Fruit fly (Drosophila melanogaster) whole organism, embryonic: ENCODE measurements around the gene CG3662.
A peak's percentile ranks its signal among the peaks of the same experiment; 100 is the strongest.

ENCODE experiments used
- Awh ChIP-seq: fragments of 200-800 bp; sonication (Bioruptor generic); IDR thresholded peaks from 2 replicates; pipeline ENCODE4, ENCODE4 v1.3.6; 2022; ENCODE audit warnings: missing biosample characterization, missing genetic modification characterization
- B-H2 ChIP-seq: fragments of 200-800 bp; sonication (Bioruptor generic); optimal IDR thresholded peaks from 2 replicates; lab custom pipeline; 2018; ENCODE audit warnings: missing biosample characterization, mild to moderate bottlenecking, missing genetic modification characterization
- Blimp-1 ChIP-seq: fragments of 200-800 bp; sonication (Bioruptor generic); optimal IDR thresholded peaks from 3 replicates; lab custom pipeline; 2018; ENCODE audit warnings: missing biosample characterization, missing genetic modification characterization, mild to moderate bottlenecking, moderate library complexity, missing genetic modification reagents
- BtbVII ChIP-seq: fragments of 200-800 bp; sonication (Bioruptor generic); optimal IDR thresholded peaks from 3 replicates; lab custom pipeline; 2017; ENCODE audit warnings: missing biosample characterization, mild to moderate bottlenecking, missing genetic modification characterization
- CG10321 ChIP-seq: fragments of 200-800 bp; sonication (Bioruptor generic); IDR thresholded peaks from 2 replicates; pipeline ENCODE4 v1.3.6; 2022; ENCODE audit warnings: missing biosample characterization, missing genetic modification characterization
- CG11695 ChIP-seq: fragments of 200-800 bp; sonication (Bioruptor generic); IDR thresholded peaks from 3 replicates; pipeline ENCODE4 v1.3.6; 2022; ENCODE audit warnings: missing biosample characterization, missing genetic modification characterization
- CG14710 ChIP-seq: fragments of 200-800 bp; sonication (Bioruptor generic); optimal IDR thresholded peaks from 3 replicates; lab custom pipeline; 2019; ENCODE audit warnings: missing biosample characterization, mild to moderate bottlenecking, missing genetic modification characterization, moderate library complexity
- CG1529 ChIP-seq: fragments of 200-800 bp; sonication (Bioruptor generic); optimal IDR thresholded peaks from 3 replicates; lab custom pipeline; 2018; ENCODE audit warnings: missing biosample characterization, missing genetic modification characterization
- CG16813 ChIP-seq: fragments of 200-800 bp; sonication (Bioruptor generic); IDR thresholded peaks from 3 replicates; pipeline ENCODE4 v1.3.6; 2022; ENCODE audit warnings: missing biosample characterization, missing genetic modification characterization; ENCODE audit not compliant: partially characterized antibody
- CG17328 ChIP-seq: fragments of 200-800 bp; sonication (Bioruptor generic); IDR thresholded peaks from 2 replicates; pipeline ENCODE4 v1.3.6; 2022; ENCODE audit warnings: missing biosample characterization, missing genetic modification characterization
- CG17385 ChIP-seq: fragments of 200-800 bp; sonication (Bioruptor generic); optimal IDR thresholded peaks from 3 replicates; lab custom pipeline; 2018; ENCODE audit warnings: missing biosample characterization, mild to moderate bottlenecking, missing genetic modification characterization
- CG2889 ChIP-seq: fragments of 200-800 bp; sonication (Bioruptor generic); IDR thresholded peaks from 3 replicates; pipeline ENCODE4 v1.3.6; 2022; ENCODE audit warnings: missing biosample characterization, missing genetic modification characterization
- CG30431 ChIP-seq: fragments of 200-800 bp; sonication (Bioruptor generic); optimal IDR thresholded peaks from 2 replicates; lab custom pipeline; 2017; ENCODE audit warnings: missing biosample characterization, missing genetic modification characterization
- CG42726 ChIP-seq: fragments of 200-800 bp; sonication (Bioruptor generic); IDR thresholded peaks from 2 replicates; pipeline ENCODE4 v1.3.6; 2022; ENCODE audit warnings: missing biosample characterization, missing genetic modification characterization; ENCODE audit not compliant: partially characterized antibody
- CG43689 ChIP-seq: fragments of 200-800 bp; sonication (Bioruptor generic); IDR thresholded peaks from 2 replicates; pipeline ENCODE4 v1.3.6; 2022; ENCODE audit warnings: missing biosample characterization, missing genetic modification characterization
- CG6683 ChIP-seq: fragments of 200-800 bp; sonication (Bioruptor generic); optimal IDR thresholded peaks from 2 replicates; lab custom pipeline; 2017; ENCODE audit warnings: missing biosample characterization, mild to moderate bottlenecking, missing genetic modification characterization, missing genetic modification reagents
- CG6854 ChIP-seq: fragments of 200-800 bp; sonication (Bioruptor generic); optimal IDR thresholded peaks from 3 replicates; lab custom pipeline; 2017; ENCODE audit warnings: missing biosample characterization, mild to moderate bottlenecking, missing genetic modification characterization
- CG7357 ChIP-seq: fragments of 200-800 bp; sonication (Bioruptor generic); IDR thresholded peaks from 3 replicates; pipeline ENCODE4 v1.3.6; 2022; ENCODE audit warnings: missing biosample characterization, missing genetic modification characterization
- CG9609 ChIP-seq: fragments of 200-800 bp; sonication (Bioruptor generic); optimal IDR thresholded peaks from 3 replicates; lab custom pipeline; 2016; ENCODE audit warnings: missing biosample characterization, missing genetic modification characterization
- CG9727 ChIP-seq: fragments of 200-800 bp; sonication (Bioruptor generic); optimal IDR thresholded peaks from 3 replicates; lab custom pipeline; 2017; ENCODE audit warnings: missing biosample characterization, mild to moderate bottlenecking, missing genetic modification characterization
- CHES-1-like ChIP-seq: fragments of 200-800 bp; sonication (Bioruptor generic); optimal IDR thresholded peaks from 2 replicates; lab custom pipeline; 2016; ENCODE audit warnings: missing biosample characterization, missing genetic modification characterization
- CoRest ChIP-seq: fragments of 200-800 bp; sonication (Bioruptor generic); optimal IDR thresholded peaks from 3 replicates; lab custom pipeline; 2018; ENCODE audit warnings: missing biosample characterization, mild to moderate bottlenecking, missing genetic modification characterization, moderate library complexity
- Dbx ChIP-seq: fragments of 200-800 bp; sonication (Bioruptor generic); IDR thresholded peaks from 3 replicates; pipeline ENCODE4 v1.3.6; 2022; ENCODE audit warnings: missing biosample characterization, missing genetic modification characterization
- Doc2 ChIP-seq: fragments of 200-800 bp; sonication (Bioruptor generic); IDR thresholded peaks from 2 replicates; pipeline ENCODE4 v1.3.6; 2022; ENCODE audit warnings: missing biosample characterization, missing genetic modification characterization
- Kr ChIP-seq: fragments of 200-800 bp; sonication (Bioruptor generic); optimal IDR thresholded peaks from 2 replicates; lab custom pipeline; 2017; ENCODE audit warnings: missing biosample characterization, mild to moderate bottlenecking, missing genetic modification characterization
- Max ChIP-seq: fragments of 200-800 bp; sonication (Bioruptor generic); optimal IDR thresholded peaks from 2 replicates; lab custom pipeline; 2016; ENCODE audit warnings: missing biosample characterization, mild to moderate bottlenecking, missing genetic modification characterization
- NFAT ChIP-seq: fragments of 200-800 bp; sonication (Bioruptor generic); IDR thresholded peaks from 2 replicates; pipeline ENCODE4 v1.3.6; 2022; ENCODE audit warnings: missing biosample characterization, missing genetic modification characterization
- NK7.1 ChIP-seq: fragments of 200-800 bp; sonication (Bioruptor generic); optimal IDR thresholded peaks from 3 replicates; lab custom pipeline; 2016; ENCODE audit warnings: missing biosample characterization, missing genetic modification characterization
- Nf-YC ChIP-seq: fragments of 200-800 bp; optimal IDR thresholded peaks from 3 replicates; lab custom pipeline; 2019; ENCODE audit warnings: missing biosample characterization, mild to moderate bottlenecking, missing genetic modification characterization, moderate library complexity
- Ravus ChIP-seq: fragments of 200-800 bp; sonication (Bioruptor generic); IDR thresholded peaks from 2 replicates; pipeline ENCODE4 v1.3.6; 2022; ENCODE audit warnings: missing biosample characterization, missing genetic modification characterization
- br ChIP-seq: fragments of >200 bp; optimal IDR thresholded peaks from 2 replicates; lab custom pipeline; 2017
- cad ChIP-seq: fragments of >200 bp; optimal IDR thresholded peaks from 2 replicates; lab custom pipeline; 2017; ENCODE audit warnings: missing biosample characterization, missing genetic modification characterization
- chif ChIP-seq, 2 experiments: fragments of 200-800 bp; sonication (Bioruptor generic); optimal IDR thresholded peaks; 3 replicates each; lab custom pipeline; 2016; ENCODE audit warnings: missing biosample characterization in 2 of 2, missing genetic modification characterization in 2 of 2
- corto ChIP-seq: fragments of 200-800 bp; sonication (Bioruptor generic); optimal IDR thresholded peaks from 2 replicates; lab custom pipeline; 2016; ENCODE audit warnings: missing biosample characterization, mild to moderate bottlenecking, missing genetic modification characterization, moderate library complexity
- disco-r ChIP-seq: fragments of 200-800 bp; sonication (Bioruptor generic); optimal IDR thresholded peaks from 2 replicates; lab custom pipeline; 2016; ENCODE audit warnings: missing biosample characterization, missing genetic modification characterization
- fu2 ChIP-seq: fragments of 200-800 bp; sonication (Bioruptor generic); optimal IDR thresholded peaks from 2 replicates; lab custom pipeline; 2016; ENCODE audit warnings: missing biosample characterization, missing genetic modification characterization
- gsb ChIP-seq: fragments of 200-800 bp; sonication (Bioruptor generic); IDR thresholded peaks from 2 replicates; pipeline ENCODE4 v1.3.6; 2022; ENCODE audit warnings: missing biosample characterization, missing genetic modification characterization
- ken ChIP-seq: fragments of 200-800 bp; sonication (Bioruptor generic); IDR thresholded peaks from 3 replicates; pipeline ENCODE4 v1.3.6; 2022; ENCODE audit warnings: missing biosample characterization, missing genetic modification characterization
- lab ChIP-seq: fragments of 200-800 bp; sonication (Bioruptor generic); optimal IDR thresholded peaks from 3 replicates; lab custom pipeline; 2017; ENCODE audit warnings: missing biosample characterization, missing genetic modification characterization, mild to moderate bottlenecking, moderate library complexity, missing genetic modification reagents
- lilli ChIP-seq: fragments of 200-800 bp; sonication (Bioruptor generic); optimal IDR thresholded peaks from 3 replicates; lab custom pipeline; 2016; ENCODE audit warnings: missing biosample characterization, missing genetic modification characterization
- lov ChIP-seq, 2 experiments: fragments of 200-800 bp in 1 of 2; fragments of >200 bp in 1 of 2; sonication (Bioruptor generic) in 1 of 2; IDR thresholded peaks in 1 of 2; optimal IDR thresholded peaks in 1 of 2; 2 replicates in 1 of 2; 3 replicates in 1 of 2; pipeline versions ENCODE4 v1.3.6 to Lab custom; 2017 to 2022; ENCODE audit warnings: missing biosample characterization in 1 of 2, missing genetic modification characterization in 1 of 2
- pan ChIP-seq, 4 experiments: fragments of >200 bp in 3 of 4; fragments of 200-800 bp in 1 of 4; sonication (Bioruptor generic) in 1 of 4; optimal IDR thresholded peaks in 3 of 4; IDR thresholded peaks in 1 of 4; 2 replicates each; pipeline versions ENCODE4 v1.3.6 to Lab custom; 2017 to 2022; ENCODE audit warnings: missing biosample characterization in 2 of 4, missing genetic modification characterization in 2 of 4, mixed read lengths in 1 of 4
- pho ChIP-seq: fragments of 200-800 bp; sonication (Bioruptor generic); optimal IDR thresholded peaks from 2 replicates; lab custom pipeline; 2016; ENCODE audit warnings: missing biosample characterization, missing genetic modification characterization
- phol ChIP-seq: fragments of 200-800 bp; sonication (Bioruptor generic); optimal IDR thresholded peaks from 3 replicates; lab custom pipeline; 2018; ENCODE audit warnings: missing biosample characterization, mild to moderate bottlenecking, missing genetic modification characterization, moderate library complexity
- row ChIP-seq: fragments of 200-800 bp; sonication (Bioruptor generic); IDR thresholded peaks from 3 replicates; pipeline ENCODE4 v1.3.6; 2022; ENCODE audit warnings: missing biosample characterization, missing genetic modification characterization
- run ChIP-seq: fragments of 200-800 bp; sonication (Bioruptor generic); optimal IDR thresholded peaks from 3 replicates; lab custom pipeline; 2018; ENCODE audit warnings: missing biosample characterization, mild to moderate bottlenecking, missing genetic modification characterization
- shn ChIP-seq: fragments of 200-800 bp; sonication (Bioruptor generic); optimal IDR thresholded peaks from 3 replicates; lab custom pipeline; 2016; ENCODE audit warnings: missing biosample characterization, missing genetic modification characterization
- stc ChIP-seq: fragments of 200-800 bp; sonication (Bioruptor generic); IDR thresholded peaks from 2 replicates; pipeline ENCODE4 v1.3.6; 2022; ENCODE audit warnings: missing biosample characterization, missing genetic modification characterization
- sug ChIP-seq: fragments of 200-800 bp; optimal IDR thresholded peaks from 2 replicates; lab custom pipeline; 2019; ENCODE audit warnings: missing biosample characterization, mild to moderate bottlenecking, missing genetic modification characterization, moderate library complexity
- trem ChIP-seq: fragments of 200-800 bp; optimal IDR thresholded peaks from 3 replicates; lab custom pipeline; 2019; ENCODE audit warnings: missing biosample characterization, mild to moderate bottlenecking, missing genetic modification characterization, moderate library complexity
- tx ChIP-seq: fragments of 200-800 bp; sonication (Bioruptor generic); optimal IDR thresholded peaks from 2 replicates; lab custom pipeline; 2016; ENCODE audit warnings: missing biosample characterization, missing genetic modification characterization

CG3662 gene

DNA sequence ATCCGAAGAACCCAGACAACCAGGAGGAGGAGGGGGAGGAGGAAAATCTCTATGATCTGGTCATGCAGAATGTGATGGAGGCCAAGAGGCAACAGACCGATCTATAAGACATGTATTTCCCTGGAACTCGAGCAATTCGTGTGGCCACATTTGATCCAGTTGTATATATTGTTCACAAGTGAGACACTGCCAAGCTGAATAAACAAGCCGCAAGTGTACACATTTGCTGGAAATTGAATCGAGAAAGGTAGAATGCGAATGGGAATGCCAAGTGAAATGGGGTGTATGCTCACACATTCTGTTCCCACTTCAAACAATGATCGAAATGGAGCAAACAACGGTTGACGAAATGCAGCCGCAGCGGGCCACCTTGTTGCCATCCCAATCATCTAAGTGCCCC is 34.9 kb downstream of the CG3662 start (continued):
- no peak for TF ChIP-seq Blimp-1 (GFP tag; lab: Kevin White, UChicago)
- TF ChIP-seq pan (optimal IDR thresholded peaks at IDR 0.05; lab: Kevin White, UChicago), result no peak
- TF ChIP-seq pan (GFP tag; optimal IDR thresholded peaks at IDR 0.05 in 1 of 2, IDR thresholded peaks at IDR 0.05 in 1 of 2), result no peak
- TF ChIP-seq CG9727 (GFP tag; lab: Kevin White, UChicago), result no peak
- TF ChIP-seq Max, result no peak
- no peak for TF ChIP-seq tx (GFP tag; lab: Kevin White, UChicago)
- no peak for TF ChIP-seq Kr (GFP tag; lab: Kevin White, UChicago)
- 0 out of 2 replicates have a peak, but pooled peaks have one; percentile 15 for TF ChIP-seq CG10321 (GFP tag; lab: Robert Waterston, UW)
- no peak for TF ChIP-seq ken (GFP tag; lab: Robert Waterston, UW)
- no peak for TF ChIP-seq Nf-YC (tag; lab: Kevin White, UChicago)
- TF ChIP-seq CHES-1-like, result no peak
- TF ChIP-seq CG7357 (GFP tag; lab: Robert Waterston, UW), result no peak
- no peak for TF ChIP-seq Dbx (GFP tag; lab: Robert Waterston, UW)
- TF ChIP-seq Ravus (GFP tag; lab: Robert Waterston, UW), result no peak
- TF ChIP-seq CG6854, result peak; percentile 21
- TF ChIP-seq CG17328 (GFP tag; lab: Robert Waterston, UW), result no peak
- no peak for TF ChIP-seq sug
- TF ChIP-seq lilli, result no peak
- TF ChIP-seq CG11695 (GFP tag; lab: Robert Waterston, UW), result no peak
- no peak for TF ChIP-seq NFAT (GFP tag; lab: Robert Waterston, UW)
- TF ChIP-seq CG43689 (GFP tag; lab: Robert Waterston, UW), result no peak
- TF ChIP-seq BtbVII, result peak; percentile 15
- no peak for TF ChIP-seq CG2889 (GFP tag; lab: Robert Waterston, UW)
- no peak for TF ChIP-seq phol (tag; lab: Kevin White, UChicago)
- no peak for TF ChIP-seq CG1529 (GFP tag; lab: Kevin White, UChicago)
- no peak for TF ChIP-seq CG16813
- TF ChIP-seq CG42726 (GFP tag; lab: Robert Waterston, UW), result no peak
- TF ChIP-seq br (lab: Kevin White, UChicago), result no peak
- TF ChIP-seq CoRest (tag; lab: Kevin White, UChicago), result no peak
- TF ChIP-seq Doc2 (GFP tag; lab: Robert Waterston, UW), result no peak
- TF ChIP-seq CG6683 (GFP tag; lab: Kevin White, UChicago), result no peak
- TF ChIP-seq CG9609 (GFP tag; lab: Kevin White, UChicago), result no peak
- no peak for TF ChIP-seq cad (GFP tag; lab: Kevin White, UChicago)
- TF ChIP-seq lab (GFP tag; lab: Kevin White, UChicago), result peak; percentile 73
- TF ChIP-seq trem, result no peak
- TF ChIP-seq disco-r (GFP tag; lab: Kevin White, UChicago), result no peak
- TF ChIP-seq CG17385 (GFP tag; lab: Kevin White, UChicago), result no peak
- TF ChIP-seq row (GFP tag; lab: Robert Waterston, UW), result no peak
- TF ChIP-seq pho (GFP tag; lab: Kevin White, UChicago), result no peak
- TF ChIP-seq stc (GFP tag; lab: Robert Waterston, UW), result peak; percentile 28; the same call in 1 of the 2 replicates
- TF ChIP-seq shn, result no peak
- TF ChIP-seq fu2 (GFP tag; lab: Kevin White, UChicago), result no peak
- no peak for TF ChIP-seq NK7.1 (GFP tag; lab: Kevin White, UChicago)
- no peak for TF ChIP-seq corto (GFP tag; lab: Kevin White, UChicago)
- no peak for TF ChIP-seq chif (GFP tag; optimal IDR thresholded peaks at IDR 0.05; lab: Kevin White, UChicago)
- no peak for TF ChIP-seq CG14710 (tag; lab: Kevin White, UChicago)
- TF ChIP-seq gsb (GFP tag; lab: Robert Waterston, UW), result no peak
- peak; percentile 10 for TF ChIP-seq B-H2 (GFP tag; lab: Kevin White, UChicago)
- no peak for TF ChIP-seq CG30431 (GFP tag; lab: Kevin White, UChicago)
- TF ChIP-seq run (tag; lab: Kevin White, UChicago), result no peak
- TF ChIP-seq lov (optimal IDR thresholded peaks at IDR 0.05; lab: Kevin White, UChicago), result no peak
- TF ChIP-seq lov (GFP tag; IDR thresholded peaks at IDR 0.05; lab: Robert Waterston, UW), result no peak
- TF ChIP-seq Awh (GFP tag; lab: Robert Waterston, UW), result no peak
